Worm (Caenorhabditis elegans) whole organism, young adult: ENCODE results near the gene trr-1.

Source experiments
- ama-1 ChIP-seq, 3 experiments: fragments of 150-350 bp in 1 of 3; sonication (generic microtip) in 2 of 3; optimal IDR thresholded peaks; 2 replicates each; lab custom pipeline; 2014 to 2018; ENCODE audit warnings: missing biosample characterization in 2 of 3, missing genetic modification characterization in 2 of 3, missing genetic modification reagents in 2 of 3
- hlh-12 ChIP-seq: sonication (generic microtip); optimal IDR thresholded peaks from 2 replicates; lab custom pipeline; 2016; ENCODE audit warnings: missing genetic modification characterization, missing compliant biosample characterization
- lin-40 ChIP-seq: sonication (generic microtip); optimal IDR thresholded peaks from 2 replicates; lab custom pipeline; 2016; ENCODE audit warnings: missing genetic modification characterization, mild to moderate bottlenecking, missing compliant biosample characterization, missing genotype, missing genetic modification reagents
- nfya-1 ChIP-seq: sonication (generic microtip); optimal IDR thresholded peaks from 2 replicates; lab custom pipeline; 2017; ENCODE audit warnings: antibody characterized with exemption, missing compliant biosample characterization, missing genetic modification characterization, borderline replicate concordance; ENCODE audit not compliant: insufficient read depth
- sea-2 ChIP-seq: fragments of 200-800 bp; sonication (Bioruptor generic); IDR thresholded peaks from 2 replicates; pipeline ENCODE4 v1.3.6; 2022; ENCODE audit warnings: missing genetic modification characterization, missing compliant biosample characterization

DNA sequence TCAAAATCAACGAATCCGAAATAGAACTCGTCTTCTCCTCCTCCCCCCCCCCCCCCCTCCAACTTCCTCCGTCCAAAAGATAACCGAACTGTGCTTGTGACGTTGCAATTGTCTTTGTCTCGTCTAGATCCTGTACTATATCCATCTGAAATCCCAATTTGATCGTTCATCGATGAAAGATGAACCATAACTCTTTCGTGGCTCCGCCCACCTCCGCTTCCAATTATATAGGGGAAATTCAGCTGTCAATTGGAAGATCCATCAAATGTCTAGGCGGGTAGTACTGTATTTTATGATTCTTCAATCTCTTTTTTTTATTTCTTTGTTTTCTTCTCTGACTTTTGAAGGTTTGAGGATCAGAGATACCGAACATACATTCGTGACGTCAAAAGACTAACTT, 30.3 kb downstream of the trr-1 start:
- TF ChIP-seq sea-2 (GFP tag; lab: Robert Waterston, UW) (no peak), ama-1 (optimal IDR thresholded peaks at IDR 0.05; lab: Kevin White, UChicago) (no peak), ama-1 (GFP tag; optimal IDR thresholded peaks at IDR 0.05; lab: Kevin White, UChicago) (no peak), lin-40 (tag; lab: Kevin White, UChicago) (no peak), hlh-12 (tag; lab: Kevin White, UChicago) (no peak), nfya-1 (tag; lab: Kevin White, UChicago) (no peak)
